Fruit fly (Drosophila melanogaster): ENCODE results near the gene Mcr.

Mcr gene

DNA sequence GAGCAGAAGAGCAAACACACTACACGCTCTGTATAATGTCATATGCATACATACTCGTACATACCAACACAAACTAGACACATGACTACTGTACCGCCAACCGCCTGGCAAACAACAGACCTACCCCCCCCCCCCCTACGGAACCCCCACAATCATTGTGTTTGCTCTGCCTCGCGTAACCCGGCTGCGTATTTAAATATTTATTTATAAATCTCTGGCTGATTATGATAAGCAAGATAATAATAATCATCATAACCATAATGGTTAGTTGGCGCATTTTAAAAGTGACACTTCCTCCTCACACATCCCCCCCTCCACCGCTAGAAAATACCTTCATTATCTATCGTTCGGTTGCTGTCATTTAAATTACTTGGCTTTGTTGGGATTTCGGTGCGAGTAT is 14.7 kb upstream of the Mcr start (continued):
- TF ChIP-seq eyg (GFP tag; optimal IDR thresholded peaks at IDR 0.05) = no peak
- TF ChIP-seq B-H2 (GFP tag; optimal IDR thresholded peaks at IDR 0.05) = peak; percentile 51
- no peak for TF ChIP-seq mld (GFP tag; IDR thresholded peaks at IDR 0.05; ENCODE audit: partially characterized antibody)
- peak; percentile 73 for TF ChIP-seq PHDP (tag; optimal IDR thresholded peaks at IDR 0.05)
- TF ChIP-seq CG4854 (GFP tag; optimal IDR thresholded peaks at IDR 0.05) = peak; percentile 16
- TF ChIP-seq p53 (GFP tag; optimal IDR thresholded peaks at IDR 0.05) = no peak
- TF ChIP-seq jumu (GFP tag; optimal IDR thresholded peaks at IDR 0.05) = no peak
- TF ChIP-seq CG4328 (GFP tag; optimal IDR thresholded peaks at IDR 0.05) = peak; percentile 71
- peak; percentile 37 for TF ChIP-seq CG12659 (GFP tag; optimal IDR thresholded peaks at IDR 0.05)
- peak; percentile 83 for TF ChIP-seq Hmr (GFP tag; optimal IDR thresholded peaks at IDR 0.05)
- peak; percentile 55 for TF ChIP-seq salm (tag; optimal IDR thresholded peaks at IDR 0.05)
- no peak for TF ChIP-seq esg (GFP tag; conservative IDR thresholded peaks at IDR 0.05)
- TF ChIP-seq CG3726 (GFP tag; IDR thresholded peaks at IDR 0.05) = no peak
- TF ChIP-seq dpn (GFP tag; optimal IDR thresholded peaks at IDR 0.05) = no peak
- no peak for TF ChIP-seq HLH54F (GFP tag; optimal IDR thresholded peaks at IDR 0.05)
- TF ChIP-seq az2 (GFP tag; optimal IDR thresholded peaks at IDR 0.05) = no peak
- peak; percentile 60 for TF ChIP-seq scrt (GFP tag; optimal IDR thresholded peaks at IDR 0.05)
- TF ChIP-seq CG6765 (GFP tag; optimal IDR thresholded peaks at IDR 0.05) = peak; percentile 76
- TF ChIP-seq BEAF-32 (GFP tag; optimal IDR thresholded peaks at IDR 0.05) = no peak
- TF ChIP-seq bowl (GFP tag; IDR thresholded peaks at IDR 0.05) = no peak
- TF ChIP-seq vvl (GFP tag; IDR thresholded peaks at IDR 0.05) = peak; percentile 39
- peak; percentile 65; the same call in 2 of the 3 replicates for TF ChIP-seq ci (GFP tag; IDR thresholded peaks at IDR 0.05)
- no peak for TF ChIP-seq ftz-f1 (GFP tag; optimal IDR thresholded peaks at IDR 0.05)
- no peak for TF ChIP-seq CG4820 (GFP tag; optimal IDR thresholded peaks at IDR 0.05)
- TF ChIP-seq zf30C (GFP tag; optimal IDR thresholded peaks at IDR 0.05) = no peak
- TF ChIP-seq trh (GFP tag; optimal IDR thresholded peaks at IDR 0.05) = no peak
- TF ChIP-seq Ravus (GFP tag; IDR thresholded peaks at IDR 0.05) = no peak
- no peak for TF ChIP-seq pho (GFP tag; optimal IDR thresholded peaks at IDR 0.05)
- no peak for TF ChIP-seq pzg (GFP tag; optimal IDR thresholded peaks at IDR 0.05)
- no peak for TF ChIP-seq Hand (GFP tag; optimal IDR thresholded peaks at IDR 0.05)
- TF ChIP-seq schlank (tag; optimal IDR thresholded peaks at IDR 0.05) = peak; percentile 44
- no peak for TF ChIP-seq fd102C (GFP tag; optimal IDR thresholded peaks at IDR 0.05)
- TF ChIP-seq her (GFP tag; optimal IDR thresholded peaks at IDR 0.05) = no peak
- no peak for TF ChIP-seq fru (optimal IDR thresholded peaks at IDR 0.05)
- no peak for TF ChIP-seq Kr (GFP tag; optimal IDR thresholded peaks at IDR 0.05)
- TF ChIP-seq CG12744 (GFP tag; optimal IDR thresholded peaks at IDR 0.05) = no peak
- no peak for TF ChIP-seq br (optimal IDR thresholded peaks at IDR 0.05)
- TF ChIP-seq E2f2 (GFP tag; IDR thresholded peaks at IDR 0.05) = no peak
- TF ChIP-seq mam (GFP tag; optimal IDR thresholded peaks at IDR 0.05) = no peak
- TF ChIP-seq sima (GFP tag; optimal IDR thresholded peaks at IDR 0.05) = no peak
- no peak for TF ChIP-seq CG31388 (GFP tag; optimal IDR thresholded peaks at IDR 0.05)
- peak; percentile 68 for TF ChIP-seq bcd (GFP tag; optimal IDR thresholded peaks at IDR 0.05)
- no peak for TF ChIP-seq CG14860 (GFP tag; IDR thresholded peaks at IDR 0.05; ENCODE audit: partially characterized antibody)
- TF ChIP-seq stc (GFP tag; IDR thresholded peaks at IDR 0.05) = peak; percentile 46; the same call in 1 of the 2 replicates
- no peak for TF ChIP-seq bbx (GFP tag; IDR thresholded peaks at IDR 0.05; ENCODE audit: partially characterized antibody)
- no peak for TF ChIP-seq CG3995 (GFP tag; optimal IDR thresholded peaks at IDR 0.05)
- peak; percentile 15 for TF ChIP-seq CG7928 (GFP tag; optimal IDR thresholded peaks at IDR 0.05)
- TF ChIP-seq CG8281 (tag; optimal IDR thresholded peaks at IDR 0.05) = no peak
- no peak for TF ChIP-seq sr (GFP tag; IDR thresholded peaks at IDR 0.05)
- 0 out of 2 replicates have a peak, but pooled peaks have one; percentile 12 for TF ChIP-seq CG13287 (GFP tag; IDR thresholded peaks at IDR 0.05; ENCODE audit: partially characterized antibody)
- TF ChIP-seq dati (GFP tag; IDR thresholded peaks at IDR 0.05) = no peak
- TF ChIP-seq kay (GFP tag; optimal IDR thresholded peaks at IDR 0.05) = peak; percentile 39
- TF ChIP-seq dan (GFP tag; IDR thresholded peaks at IDR 0.05) = no peak
